Comparison of ENCODE assay signal across 1 fruit fly cellular context in the genomic region with DNA sequence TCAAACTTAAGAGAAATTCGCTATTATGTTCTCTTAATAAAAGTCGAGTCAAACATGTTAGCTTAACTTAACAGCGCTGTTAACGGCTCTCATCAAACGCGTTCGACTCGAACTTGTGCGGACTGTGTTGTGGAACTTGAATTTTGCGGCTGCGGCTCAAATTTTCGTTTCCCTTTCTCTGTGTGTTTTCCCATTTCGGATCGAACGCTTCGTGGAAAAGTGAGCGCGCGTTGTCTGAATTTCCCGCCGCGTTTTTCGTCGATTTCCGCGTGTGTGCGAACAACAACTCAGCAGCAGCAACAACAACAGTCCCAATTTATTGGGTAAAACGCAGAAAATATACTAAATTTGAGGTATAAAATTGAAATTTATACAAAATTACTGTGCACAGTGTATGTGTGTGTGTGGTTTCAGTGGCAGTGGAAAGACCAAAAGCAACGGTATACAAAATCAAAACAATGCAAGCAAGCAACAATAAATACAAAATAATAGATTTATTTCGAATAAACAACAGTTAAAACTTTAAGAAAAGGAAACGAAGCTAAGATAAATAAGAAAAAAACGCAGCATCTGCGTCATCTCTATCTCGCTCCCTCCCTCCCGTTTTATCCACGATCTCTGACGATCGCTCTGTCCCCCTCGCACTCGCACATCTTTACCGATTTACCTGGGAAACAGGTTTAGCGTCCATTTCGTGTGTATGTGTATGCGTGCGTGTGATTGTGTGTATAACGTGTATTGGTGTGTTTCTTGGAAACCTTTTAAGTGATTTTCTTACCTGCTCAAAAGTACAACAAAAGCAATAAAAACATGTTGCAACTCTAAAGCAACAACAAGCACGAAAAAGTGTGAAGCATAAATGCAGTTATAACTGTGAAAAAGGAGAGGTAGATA.
TF ChIP-seq lines count a peak whose summit lies in the region.

A gene (plus strand): TSS at position 175 of the 894 bp plus-strand sequence.

TF ChIP-seq in whole organism, embryonic, 481 proteins besides CTCF, POLR2A, EP300 and RAD21 (continued from another document and continues in another):
- TF ChIP-seq CG11695 (GFP tag; IDR thresholded peaks at IDR 0.05; lab: Robert Waterston, UW) (no peak), sisA (GFP tag; IDR thresholded peaks at IDR 0.05; lab: Robert Waterston, UW) (no peak), lilli (GFP tag; optimal IDR thresholded peaks at IDR 0.05; lab: Kevin White, UChicago) (no peak), CoRest (tag; optimal IDR thresholded peaks at IDR 0.05; lab: Kevin White, UChicago) (peak; percentile 28), CG10565 (GFP tag; optimal IDR thresholded peaks at IDR 0.05; lab: Kevin White, UChicago) (no peak), CG11696 (GFP tag; IDR thresholded peaks at IDR 0.05; lab: Robert Waterston, UW) (no peak), CG2199 (GFP tag; IDR thresholded peaks at IDR 0.05; lab: Robert Waterston, UW) (peak; percentile 23; the same call in 2 of the 3 replicates), fd64A (GFP tag; optimal IDR thresholded peaks at IDR 0.05; lab: Kevin White, UChicago) (no peak), ttk (GFP tag; IDR thresholded peaks at IDR 0.05; lab: Robert Waterston, UW) (no peak), NfI (GFP tag; optimal IDR thresholded peaks at IDR 0.05; lab: Kevin White, UChicago) (peak; percentile 1), CG17568 (GFP tag; optimal IDR thresholded peaks at IDR 0.05; lab: Kevin White, UChicago) (peak; percentile 55), Ptx1 (GFP tag; IDR thresholded peaks at IDR 0.05; lab: Robert Waterston, UW) (no peak), Hmx (GFP tag; optimal IDR thresholded peaks at IDR 0.05; lab: Kevin White, UChicago) (no peak), Hr39 (optimal IDR thresholded peaks at IDR 0.05; lab: Kevin White, UChicago) (no peak), Deaf1 (tag; optimal IDR thresholded peaks at IDR 0.05; lab: Kevin White, UChicago) (peak; percentile 42), Six4 (GFP tag; optimal IDR thresholded peaks at IDR 0.05; lab: Kevin White, UChicago) (no peak), tgo (GFP tag; IDR thresholded peaks at IDR 0.05; lab: Robert Waterston, UW) (no peak), pros (GFP tag; optimal IDR thresholded peaks at IDR 0.05; lab: Kevin White, UChicago) (peak; percentile 98), Stat92E (GFP tag; optimal IDR thresholded peaks at IDR 0.05; lab: Kevin White, UChicago) (peak in 1 of 3 experiments; percentile 93), Bdp1 (GFP tag; optimal IDR thresholded peaks at IDR 0.05; lab: Kevin White, UChicago) (no peak), so (GFP tag; IDR thresholded peaks at IDR 0.05; lab: Robert Waterston, UW) (no peak; the same call in 2 of the 3 replicates), en (GFP tag; optimal IDR thresholded peaks at IDR 0.05; lab: Kevin White, UChicago) (no peak), CG4424 (GFP tag; optimal IDR thresholded peaks at IDR 0.05; lab: Kevin White, UChicago) (no peak), Chrac-16 (GFP tag; optimal IDR thresholded peaks at IDR 0.05; lab: Kevin White, UChicago) (no peak), nau (GFP tag; optimal IDR thresholded peaks at IDR 0.05; lab: Kevin White, UChicago) (peak; percentile 23), E2f1 (GFP tag; IDR thresholded peaks at IDR 0.05; lab: Robert Waterston, UW) (no peak), CG12744 (GFP tag; optimal IDR thresholded peaks at IDR 0.05; lab: Kevin White, UChicago) (no peak), CG7556 (GFP tag; optimal IDR thresholded peaks at IDR 0.05; lab: Kevin White, UChicago) (peak; percentile 5), CG10543 (GFP tag; optimal IDR thresholded peaks at IDR 0.05; lab: Kevin White, UChicago) (peak; percentile 5), dati (GFP tag; IDR thresholded peaks at IDR 0.05; lab: Robert Waterston, UW) (no peak), toy (GFP tag; IDR thresholded peaks at IDR 0.05; lab: Robert Waterston, UW) (no peak), Awh (GFP tag; IDR thresholded peaks at IDR 0.05; lab: Robert Waterston, UW) (no peak), cad (GFP tag; optimal IDR thresholded peaks at IDR 0.05; lab: Kevin White, UChicago) (no peak), odd (GFP tag; optimal IDR thresholded peaks at IDR 0.05; lab: Kevin White, UChicago) (no peak), Ets97D (GFP tag; optimal IDR thresholded peaks at IDR 0.05; lab: Kevin White, UChicago) (no peak), Meics (GFP tag; optimal IDR thresholded peaks at IDR 0.05; lab: Kevin White, UChicago) (no peak), lov (optimal IDR thresholded peaks at IDR 0.05; lab: Kevin White, UChicago) (no peak), lov (GFP tag; IDR thresholded peaks at IDR 0.05; lab: Robert Waterston, UW) (no peak), grn (GFP tag; optimal IDR thresholded peaks at IDR 0.05; lab: Kevin White, UChicago) (peak; percentile 76), Kr (GFP tag; optimal IDR thresholded peaks at IDR 0.05; lab: Kevin White, UChicago) (no peak), zf30C (GFP tag; optimal IDR thresholded peaks at IDR 0.05; lab: Kevin White, UChicago) (no peak), Scr (GFP tag; IDR thresholded peaks at IDR 0.05; lab: Robert Waterston, UW; ENCODE audit: partially characterized antibody) (no peak), hbn (GFP tag; IDR thresholded peaks at IDR 0.05; lab: Robert Waterston, UW; ENCODE audit: partially characterized antibody) (no peak), CG2889 (GFP tag; IDR thresholded peaks at IDR 0.05; lab: Robert Waterston, UW) (no peak), CG14014 (GFP tag; IDR thresholded peaks at IDR 0.05; lab: Robert Waterston, UW) (no peak), CG30020 (tag; optimal IDR thresholded peaks at IDR 0.05; lab: Kevin White, UChicago) (no peak), gsb (GFP tag; IDR thresholded peaks at IDR 0.05; lab: Robert Waterston, UW) (no peak), zen (tag; optimal IDR thresholded peaks at IDR 0.05; lab: Kevin White, UChicago) (peak; percentile 67), zfh1 (GFP tag; IDR thresholded peaks at IDR 0.05; lab: Robert Waterston, UW) (peak; percentile 5; the same call in 1 of the 3 replicates), CG11560 (tag; IDR thresholded peaks at IDR 0.05; lab: Robert Waterston, UW) (no peak), CG15479 (GFP tag; optimal IDR thresholded peaks at IDR 0.05; lab: Kevin White, UChicago) (peak; percentile 93), CG6765 (GFP tag; optimal IDR thresholded peaks at IDR 0.05; lab: Kevin White, UChicago) (no peak), CG8924 (tag; optimal IDR thresholded peaks at IDR 0.05; lab: Kevin White, UChicago) (peak; percentile 49), Adf1 (GFP tag; IDR thresholded peaks at IDR 0.05; lab: Robert Waterston, UW) (peak; percentile 30; the same call in 1 of the 2 replicates), H2.0 (GFP tag; IDR thresholded peaks at IDR 0.05; lab: Robert Waterston, UW) (no peak), CG10321 (GFP tag; IDR thresholded peaks at IDR 0.05; lab: Robert Waterston, UW) (peak; percentile 76), emc (GFP tag; optimal IDR thresholded peaks at IDR 0.05; lab: Kevin White, UChicago) (no peak), seq (GFP tag; IDR thresholded peaks at IDR 0.05; lab: Robert Waterston, UW) (no peak), scrt (GFP tag; optimal IDR thresholded peaks at IDR 0.05; lab: Kevin White, UChicago) (peak; percentile 7), CG4360 (GFP tag; IDR thresholded peaks at IDR 0.05; lab: Robert Waterston, UW) (peak; percentile 74), chinmo (GFP tag; IDR thresholded peaks at IDR 0.05; lab: Robert Waterston, UW; ENCODE audit: partially characterized antibody) (peak; percentile 65; the same call in 1 of the 4 replicates), yki (optimal IDR thresholded peaks at IDR 0.05; lab: Kevin White, UChicago) (no peak), vfl (GFP tag; optimal IDR thresholded peaks at IDR 0.05; lab: Kevin White, UChicago) (peak; percentile 10), CG2202 (tag; optimal IDR thresholded peaks at IDR 0.05; lab: Kevin White, UChicago) (peak; percentile 0), CG43689 (GFP tag; IDR thresholded peaks at IDR 0.05; lab: Robert Waterston, UW) (no peak), Max (GFP tag; optimal IDR thresholded peaks at IDR 0.05; lab: Kevin White, UChicago) (peak; percentile 5), CG4707 (GFP tag; optimal IDR thresholded peaks at IDR 0.05; lab: Kevin White, UChicago) (peak; percentile 9), Dad (GFP tag; optimal IDR thresholded peaks at IDR 0.05; lab: Kevin White, UChicago) (no peak), C15 (GFP tag; IDR thresholded peaks at IDR 0.05; lab: Robert Waterston, UW) (no peak), CG13296 (GFP tag; optimal IDR thresholded peaks at IDR 0.05; lab: Kevin White, UChicago) (no peak), D19A (tag; optimal IDR thresholded peaks at IDR 0.05; lab: Kevin White, UChicago) (no peak), CG17802 (tag; optimal IDR thresholded peaks at IDR 0.05; lab: Kevin White, UChicago) (no peak), CG4404 (GFP tag; IDR thresholded peaks at IDR 0.05; lab: Robert Waterston, UW) (no peak), CG32772 (GFP tag; IDR thresholded peaks at IDR 0.05; lab: Robert Waterston, UW) (no peak), CG6254 (GFP tag; optimal IDR thresholded peaks at IDR 0.05; lab: Kevin White, UChicago) (no peak), CG14667 (GFP tag; IDR thresholded peaks at IDR 0.05; lab: Robert Waterston, UW) (no peak), kni (GFP tag; optimal IDR thresholded peaks at IDR 0.05; lab: Kevin White, UChicago) (peak; percentile 69), phol (tag; optimal IDR thresholded peaks at IDR 0.05; lab: Kevin White, UChicago) (no peak), Usf (GFP tag; optimal IDR thresholded peaks at IDR 0.05; lab: Kevin White, UChicago) (no peak), HLH4C (GFP tag; IDR thresholded peaks at IDR 0.05; lab: Robert Waterston, UW; ENCODE audit: partially characterized antibody) (no peak), Atf6 (GFP tag; IDR thresholded peaks at IDR 0.05; lab: Robert Waterston, UW) (no peak), insv (GFP tag; optimal IDR thresholded peaks at IDR 0.05; lab: Kevin White, UChicago) (peak in 1 of 2 experiments; percentile 6), ac (GFP tag; optimal IDR thresholded peaks at IDR 0.05; lab: Kevin White, UChicago) (no peak), Ets65A (GFP tag; lab: Kevin White, UChicago) (peak; percentile 3), E2f2 (GFP tag; IDR thresholded peaks at IDR 0.05; lab: Robert Waterston, UW) (no peak), CG1603 (tag; optimal IDR thresholded peaks at IDR 0.05; lab: Kevin White, UChicago) (peak; percentile 9), CG7786 (GFP tag; optimal IDR thresholded peaks at IDR 0.05; lab: Kevin White, UChicago) (no peak), D (optimal IDR thresholded peaks at IDR 0.05; lab: Kevin White, UChicago) (no peak), D (GFP tag; optimal IDR thresholded peaks at IDR 0.05; lab: Kevin White, UChicago) (no peak), chm (GFP tag; IDR thresholded peaks at IDR 0.05; lab: Robert Waterston, UW) (peak; percentile 94), ewg (GFP tag; optimal IDR thresholded peaks at IDR 0.05; lab: Kevin White, UChicago) (no peak), ind (GFP tag; optimal IDR thresholded peaks at IDR 0.05; lab: Kevin White, UChicago) (no peak), CG17328 (GFP tag; IDR thresholded peaks at IDR 0.05; lab: Robert Waterston, UW) (no peak), Sox100B (GFP tag; optimal IDR thresholded peaks at IDR 0.05; lab: Kevin White, UChicago) (peak; percentile 4), jigr1 (GFP tag; IDR thresholded peaks at IDR 0.05; lab: Robert Waterston, UW) (no peak), pzg (GFP tag; optimal IDR thresholded peaks at IDR 0.05; lab: Kevin White, UChicago) (no peak), CG14965 (GFP tag; optimal IDR thresholded peaks at IDR 0.05; lab: Kevin White, UChicago; ENCODE audit: borderline replicate concordance) (no peak), CG4617 (GFP tag; optimal IDR thresholded peaks at IDR 0.05; lab: Kevin White, UChicago; ENCODE audit: borderline replicate concordance) (no peak), MTF-1 (GFP tag; optimal IDR thresholded peaks at IDR 0.05; lab: Kevin White, UChicago; ENCODE audit: borderline replicate concordance) (no peak), az2 (GFP tag; optimal IDR thresholded peaks at IDR 0.05; lab: Kevin White, UChicago) (no peak), dpn (GFP tag; optimal IDR thresholded peaks at IDR 0.05; lab: Kevin White, UChicago) (no peak), wor (GFP tag; IDR thresholded peaks at IDR 0.05; lab: Robert Waterston, UW) (no peak), inv (GFP tag; IDR thresholded peaks at IDR 0.05; lab: Robert Waterston, UW; ENCODE audit: partially characterized antibody) (0 out of 2 replicates have a peak, but pooled peaks have one; percentile 8), ERR (GFP tag; optimal IDR thresholded peaks at IDR 0.05; lab: Kevin White, UChicago) (no peak), CG12155 (GFP tag; optimal IDR thresholded peaks at IDR 0.05; lab: Kevin White, UChicago) (no peak), danr (GFP tag; IDR thresholded peaks at IDR 0.05; lab: Robert Waterston, UW) (no peak), CG3281 (GFP tag; optimal IDR thresholded peaks at IDR 0.05; lab: Kevin White, UChicago) (no peak), CG16863 (GFP tag; optimal IDR thresholded peaks at IDR 0.05; lab: Kevin White, UChicago) (no peak), hb (GFP tag; IDR thresholded peaks at IDR 0.05; lab: Robert Waterston, UW; ENCODE audit: partially characterized antibody) (no peak), CG12391 (tag; optimal IDR thresholded peaks at IDR 0.05; lab: Kevin White, UChicago) (no peak), zfh2 (GFP tag; optimal IDR thresholded peaks at IDR 0.05; lab: Kevin White, UChicago) (no peak), Blimp-1 (GFP tag; optimal IDR thresholded peaks at IDR 0.05; lab: Kevin White, UChicago) (no peak), tx (GFP tag; optimal IDR thresholded peaks at IDR 0.05; lab: Kevin White, UChicago) (no peak), Ssrp (tag; optimal IDR thresholded peaks at IDR 0.05; lab: Kevin White, UChicago) (no peak), eve (GFP tag; optimal IDR thresholded peaks at IDR 0.05; lab: Kevin White, UChicago) (peak in 1 of 2 experiments; percentile 14), bsh (GFP tag; optimal IDR thresholded peaks at IDR 0.05; lab: Kevin White, UChicago) (no peak), B-H1 (GFP tag; IDR thresholded peaks at IDR 0.05; lab: Robert Waterston, UW) (no peak), her (GFP tag; optimal IDR thresholded peaks at IDR 0.05; lab: Kevin White, UChicago) (peak; percentile 69), CG31365 (tag; optimal IDR thresholded peaks at IDR 0.05; lab: Kevin White, UChicago) (no peak), chif (GFP tag; optimal IDR thresholded peaks at IDR 0.05; lab: Kevin White, UChicago) (peak in 1 of 2 experiments; percentile 6), ase (GFP tag; IDR thresholded peaks at IDR 0.05; lab: Robert Waterston, UW) (no peak), CG8765 (GFP tag; IDR thresholded peaks at IDR 0.05; lab: Robert Waterston, UW) (no peak), CG17385 (GFP tag; optimal IDR thresholded peaks at IDR 0.05; lab: Kevin White, UChicago) (no peak), CG8478 (optimal IDR thresholded peaks at IDR 0.05; lab: Kevin White, UChicago) (no peak), tna (GFP tag; IDR thresholded peaks at IDR 0.05; lab: Robert Waterston, UW; ENCODE audit: partially characterized antibody) (no peak)
